Worm (Caenorhabditis elegans) whole organism, L2 larva: ENCODE results near the gene F49E11.2.

Source experiments
- R02D3.7 ChIP-seq: fragments of 150-350 bp; optimal IDR thresholded peaks from 2 replicates; lab custom pipeline; 2014; ENCODE audit warnings: missing biosample characterization, missing genetic modification characterization
- alr-1 ChIP-seq: fragments of 150-350 bp; optimal IDR thresholded peaks from 2 replicates; lab custom pipeline; 2014; ENCODE audit warnings: missing biosample characterization, missing genetic modification characterization
- dmd-4 ChIP-seq: sonication (generic microtip); optimal IDR thresholded peaks from 2 replicates; lab custom pipeline; 2017; ENCODE audit warnings: missing biosample characterization, missing genetic modification characterization
- elt-1 ChIP-seq: fragments of 150-350 bp; optimal IDR thresholded peaks from 2 replicates; lab custom pipeline; 2014; ENCODE audit warnings: missing biosample characterization, missing genetic modification characterization
- fos-1 ChIP-seq: fragments of 150-350 bp; optimal IDR thresholded peaks from 2 replicates; lab custom pipeline; 2014; ENCODE audit warnings: missing biosample characterization, missing genetic modification characterization
- lin-11 ChIP-seq: fragments of 150-350 bp; sonication (generic microtip); optimal IDR thresholded peaks from 2 replicates; lab custom pipeline; 2014; ENCODE audit warnings: missing biosample characterization, missing genetic modification characterization, inconsistent platforms, mixed read lengths
- lin-39 ChIP-seq: fragments of 150-350 bp; optimal IDR thresholded peaks from 2 replicates; lab custom pipeline; 2014; ENCODE audit warnings: missing biosample characterization, missing genetic modification reagents, missing genetic modification characterization
- mdl-1 ChIP-seq, 2 experiments: fragments of 150-350 bp in 1 of 2; sonication (generic microtip) in 1 of 2; optimal IDR thresholded peaks; 2 replicates each; lab custom pipeline; 2017; ENCODE audit warnings: missing biosample characterization in 2 of 2, missing genetic modification characterization in 2 of 2
- nhr-10 ChIP-seq: sonication (generic microtip); optimal IDR thresholded peaks from 2 replicates; lab custom pipeline; 2017; ENCODE audit warnings: missing biosample characterization, missing genetic modification characterization
- nhr-23 ChIP-seq: fragments of 150-350 bp; optimal IDR thresholded peaks from 2 replicates; lab custom pipeline; 2014; ENCODE audit warnings: missing biosample characterization, missing genetic modification reagents, missing genetic modification characterization
- nhr-77 ChIP-seq: fragments of 150-350 bp; optimal IDR thresholded peaks from 2 replicates; lab custom pipeline; 2014; ENCODE audit warnings: missing biosample characterization, missing genetic modification characterization
- sma-9 ChIP-seq, 2 experiments: fragments of 150-350 bp in 1 of 2; sonication (generic microtip) in 1 of 2; optimal IDR thresholded peaks; 2 replicates each; lab custom pipeline; 2014 to 2016; ENCODE audit warnings: missing genetic modification characterization in 2 of 2, mild to moderate bottlenecking in 1 of 2, missing biosample characterization in 1 of 2, missing compliant biosample characterization in 1 of 2, missing genetic modification reagents in 1 of 2, moderate library complexity in 1 of 2
- snpc-4 ChIP-seq: fragments of 150-350 bp; optimal IDR thresholded peaks from 2 replicates; lab custom pipeline; 2014; ENCODE audit warnings: missing biosample characterization, missing genetic modification characterization
- unc-39 ChIP-seq: fragments of 150-350 bp; optimal IDR thresholded peaks from 2 replicates; lab custom pipeline; 2014; ENCODE audit warnings: missing biosample characterization, missing genetic modification characterization
- ztf-11 ChIP-seq: sonication (generic microtip); optimal IDR thresholded peaks from 2 replicates; lab custom pipeline; 2017; ENCODE audit warnings: missing biosample characterization, missing genetic modification characterization

F49E11.2 gene

ce11 chrIV:12989355-12989754 lies 49.4 kb downstream of the F49E11.2 start, which contains the start of gene K10D11.6:
Gene K10D11.6 (minus strand): TSS chrIV:12989455.
- no peak for TF ChIP-seq elt-1
- TF ChIP-seq sma-9 (GFP tag; optimal IDR thresholded peaks at IDR 0.05; lab: Kevin White, UChicago) = no peak
- TF ChIP-seq sma-9 (tag; optimal IDR thresholded peaks at IDR 0.05; lab: Kevin White, UChicago) = no peak
- no peak for TF ChIP-seq mdl-1 (tag; optimal IDR thresholded peaks at IDR 0.05; lab: Kevin White, UChicago)
- TF ChIP-seq unc-39 (tag; lab: Kevin White, UChicago) = no peak
- TF ChIP-seq R02D3.7 (tag; lab: Kevin White, UChicago) = no peak
- no peak for TF ChIP-seq alr-1 (tag; lab: Kevin White, UChicago)
- no peak for TF ChIP-seq nhr-10 (tag; lab: Kevin White, UChicago)
- no peak for TF ChIP-seq ztf-11 (tag; lab: Kevin White, UChicago)
- peak; percentile 7 for TF ChIP-seq fos-1 (tag; lab: Kevin White, UChicago)

ce11 chrIV:12985961-12986360 lies 52.8 kb downstream of the F49E11.2 start, which contains the start of gene K10D11.3:
Gene K10D11.3 (minus strand): TSS chrIV:12986134.
- TF ChIP-seq nhr-77 (no peak), snpc-4 (tag; lab: Kevin White, UChicago) (no peak), lin-11 (tag; lab: Kevin White, UChicago) (no peak), dmd-4 (tag; lab: Kevin White, UChicago) (no peak), nhr-23 (tag; lab: Kevin White, UChicago) (no peak), fos-1 (tag; lab: Kevin White, UChicago) (peak; percentile 64), lin-39 (tag; lab: Kevin White, UChicago) (no peak)
